Worm (Caenorhabditis elegans) whole organism, L2 larva: ENCODE results near the gene nhr-281.

Experiments used
- R02D3.7 ChIP-seq: fragments of 150-350 bp; optimal IDR thresholded peaks from 2 replicates; lab custom pipeline; 2014; ENCODE audit warnings: missing biosample characterization, missing genetic modification characterization
- ama-1 ChIP-seq: fragments of 150-350 bp; optimal IDR thresholded peaks from 2 replicates; lab custom pipeline; 2018; ENCODE audit warnings: inconsistent platforms
- ceh-82 ChIP-seq: fragments of 150-350 bp; optimal IDR thresholded peaks from 2 replicates; lab custom pipeline; 2014; ENCODE audit warnings: missing biosample characterization, missing genetic modification characterization
- fos-1 ChIP-seq: fragments of 150-350 bp; optimal IDR thresholded peaks from 2 replicates; lab custom pipeline; 2014; ENCODE audit warnings: missing biosample characterization, missing genetic modification characterization
- nhr-11 ChIP-seq: fragments of 150-350 bp; optimal IDR thresholded peaks from 2 replicates; lab custom pipeline; 2014; ENCODE audit warnings: missing biosample characterization, missing genetic modification characterization
- nhr-12 ChIP-seq: fragments of 150-350 bp; optimal IDR thresholded peaks from 2 replicates; lab custom pipeline; 2014; ENCODE audit warnings: missing biosample characterization, missing genetic modification characterization
- nhr-21 ChIP-seq: fragments of 150-350 bp; optimal IDR thresholded peaks from 2 replicates; lab custom pipeline; 2014; ENCODE audit warnings: missing biosample characterization, missing genetic modification characterization
- unc-39 ChIP-seq: fragments of 150-350 bp; optimal IDR thresholded peaks from 2 replicates; lab custom pipeline; 2014; ENCODE audit warnings: missing biosample characterization, missing genetic modification characterization
- unc-62 ChIP-seq: fragments of 150-350 bp; optimal IDR thresholded peaks from 2 replicates; lab custom pipeline; 2014; ENCODE audit warnings: missing biosample characterization, missing genetic modification reagents, missing genetic modification characterization

- TF ChIP-seq ceh-82 (tag; lab: Kevin White, UChicago) (no peak), unc-62 (GFP tag; lab: Kevin White, UChicago) (no peak), nhr-21 (tag; lab: Kevin White, UChicago) (no peak), nhr-12 (tag; lab: Kevin White, UChicago) (no peak), nhr-11 (tag; lab: Kevin White, UChicago) (no peak), unc-39 (tag; lab: Kevin White, UChicago) (no peak), R02D3.7 (tag; lab: Kevin White, UChicago) (no peak), fos-1 (tag; lab: Kevin White, UChicago) (no peak), ama-1 (lab: Kevin White, UChicago) (no peak)
These were observed 50.5 kb downstream of the nhr-281 start for ce11 chrX:14062771-14063170.
